Worm (Caenorhabditis elegans) whole organism, L1 larva: Measurements from ENCODE around the gene cgr-1.

Source experiments
- ceh-63 ChIP-seq: fragments of 200-800 bp; sonication (Bioruptor generic); optimal IDR thresholded peaks from 2 replicates; lab custom pipeline; 2018; ENCODE audit warnings: mild to moderate bottlenecking, missing genetic modification characterization, missing compliant biosample characterization
- fkh-10 ChIP-seq: sonication (generic microtip); optimal IDR thresholded peaks from 2 replicates; lab custom pipeline; 2017; ENCODE audit warnings: missing biosample characterization, missing genetic modification reagents, missing genetic modification characterization
- hlh-4 ChIP-seq: sonication (generic microtip); optimal IDR thresholded peaks from 2 replicates; lab custom pipeline; 2016; ENCODE audit warnings: mild to moderate bottlenecking, missing genetic modification characterization, missing compliant biosample characterization
- lin-13 ChIP-seq: fragments of 150-350 bp; optimal IDR thresholded peaks from 2 replicates; lab custom pipeline; 2014; ENCODE audit warnings: missing biosample characterization, missing genetic modification reagents, missing genetic modification characterization
- lin-39 ChIP-seq: fragments of 150-350 bp; optimal IDR thresholded peaks from 2 replicates; lab custom pipeline; 2014; ENCODE audit warnings: missing biosample characterization, missing genetic modification reagents, missing genetic modification characterization
- pqm-1 ChIP-seq: sonication (generic microtip); optimal IDR thresholded peaks from 3 replicates; lab custom pipeline; 2017; ENCODE audit warnings: missing biosample characterization, missing genetic modification characterization
- unc-62 ChIP-seq: fragments of 150-350 bp; optimal IDR thresholded peaks from 2 replicates; lab custom pipeline; 2014; ENCODE audit warnings: missing biosample characterization, missing genetic modification reagents, missing genetic modification characterization
- unc-86 ChIP-seq: sonication (generic microtip); optimal IDR thresholded peaks from 2 replicates; lab custom pipeline; 2016; ENCODE audit warnings: missing genetic modification characterization, missing compliant biosample characterization

ce11 chrX:3617218-3617617 lies 17.0 kb upstream of the cgr-1 start, which contains the start of gene del-9:
- TF ChIP-seq pqm-1 (no peak), lin-39 (tag; lab: Kevin White, UChicago) (no peak), lin-13 (no peak), fkh-10 (no peak), unc-86 (tag; lab: Kevin White, UChicago) (no peak), unc-62 (GFP tag; lab: Kevin White, UChicago) (no peak), hlh-4 (tag; lab: Kevin White, UChicago) (no peak), ceh-63 (GFP tag; lab: Kevin White, UChicago) (no peak)
